Fruit fly (Drosophila melanogaster): ENCODE results near the gene Idh3g.

DNA sequence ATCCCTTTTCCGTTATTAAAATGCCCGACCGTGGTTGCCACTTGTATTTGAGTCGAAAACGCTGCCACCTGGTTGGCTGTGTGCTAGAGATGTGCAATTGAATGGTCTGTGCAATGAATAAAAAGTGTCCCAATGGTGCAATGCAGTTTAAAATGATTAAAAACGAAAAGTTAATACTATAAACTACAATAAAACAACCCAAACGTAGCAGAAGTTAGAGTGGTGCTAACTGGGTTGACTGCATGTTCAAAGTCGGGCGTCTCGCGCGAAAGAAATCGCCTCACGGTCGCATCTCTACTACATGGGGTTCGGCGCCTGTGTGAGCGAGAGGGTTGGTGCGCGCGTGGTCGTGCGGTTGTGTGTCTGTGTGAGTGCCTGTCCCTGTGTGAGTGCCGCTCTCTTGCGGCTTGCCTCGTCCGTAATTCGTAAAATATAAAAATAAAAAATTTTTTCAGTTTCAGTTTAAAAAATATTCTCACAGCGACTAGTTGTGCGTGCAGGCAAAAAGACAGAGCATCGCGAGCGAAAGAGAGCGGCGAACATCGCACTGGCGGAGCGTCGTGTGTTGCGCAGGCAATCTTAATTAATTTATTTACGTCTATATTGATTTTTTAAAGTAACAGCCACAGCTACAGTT, 33.6 kb upstream of the Idh3g start:
- TF ChIP-seq CG15710 (tag; optimal IDR thresholded peaks at IDR 0.05), result peak; percentile 82
- peak; percentile 80 for TF ChIP-seq CG10348 (GFP tag; IDR thresholded peaks at IDR 0.05)
- no peak for TF ChIP-seq D1 (tag; optimal IDR thresholded peaks at IDR 0.05)
- peak; percentile 79 for TF ChIP-seq rn (GFP tag; IDR thresholded peaks at IDR 0.05)
- peak; percentile 4 for TF ChIP-seq CG13204 (GFP tag; optimal IDR thresholded peaks at IDR 0.05)
